Worm (Caenorhabditis elegans) whole organism, L2 larva: ENCODE data around the gene sdz-26.
"Not testable (repeated sequence)": the region's sequence is repeated elsewhere in the genome, so short reads cannot be mapped to it uniquely, and the experiment has no call there.

Source experiments
- C34F6.9 ChIP-seq: fragments of 150-350 bp; optimal IDR thresholded peaks from 2 replicates; lab custom pipeline; 2014; ENCODE audit warnings: missing biosample characterization, missing genetic modification characterization
- F13H6.1 ChIP-seq: sonication (generic microtip); optimal IDR thresholded peaks from 2 replicates; lab custom pipeline; 2016; ENCODE audit warnings: missing genetic modification characterization, missing compliant biosample characterization
- R02D3.7 ChIP-seq: fragments of 150-350 bp; optimal IDR thresholded peaks from 2 replicates; lab custom pipeline; 2014; ENCODE audit warnings: missing biosample characterization, missing genetic modification characterization
- Y55F3AM.14 ChIP-seq: fragments of 200-800 bp; sonication (Bioruptor generic); optimal IDR thresholded peaks from 2 replicates; lab custom pipeline; 2018; ENCODE audit warnings: mild to moderate bottlenecking, missing genetic modification characterization, missing compliant biosample characterization
- ZK546.5 ChIP-seq: sonication (generic microtip); optimal IDR thresholded peaks from 2 replicates; lab custom pipeline; 2017; ENCODE audit warnings: missing biosample characterization, missing genetic modification characterization
- ama-1 ChIP-seq: fragments of 150-350 bp; optimal IDR thresholded peaks from 2 replicates; lab custom pipeline; 2018; ENCODE audit warnings: inconsistent platforms
- blmp-1 ChIP-seq: sonication (generic microtip); optimal IDR thresholded peaks from 2 replicates; lab custom pipeline; 2017; ENCODE audit warnings: missing genetic modification characterization, mild to moderate bottlenecking, missing compliant biosample characterization, antibody characterized with exemption, moderate library complexity; ENCODE audit not compliant: insufficient read depth
- ceh-16 ChIP-seq: fragments of 150-350 bp; optimal IDR thresholded peaks from 2 replicates; lab custom pipeline; 2014; ENCODE audit warnings: missing biosample characterization, missing genetic modification characterization
- ceh-82 ChIP-seq: fragments of 150-350 bp; optimal IDR thresholded peaks from 2 replicates; lab custom pipeline; 2014; ENCODE audit warnings: missing biosample characterization, missing genetic modification characterization
- crh-2 ChIP-seq: sonication (generic microtip); optimal IDR thresholded peaks from 2 replicates; lab custom pipeline; 2017; ENCODE audit warnings: missing biosample characterization, missing genetic modification characterization
- dmd-4 ChIP-seq: sonication (generic microtip); optimal IDR thresholded peaks from 2 replicates; lab custom pipeline; 2017; ENCODE audit warnings: missing biosample characterization, missing genetic modification characterization
- egl-27 ChIP-seq: sonication (generic microtip); optimal IDR thresholded peaks from 3 replicates; lab custom pipeline; 2017; ENCODE audit warnings: missing biosample characterization, missing genetic modification reagents, missing genetic modification characterization
- fos-1 ChIP-seq: fragments of 150-350 bp; optimal IDR thresholded peaks from 2 replicates; lab custom pipeline; 2014; ENCODE audit warnings: missing biosample characterization, missing genetic modification characterization
- gmeb-1 ChIP-seq: fragments of 150-350 bp; optimal IDR thresholded peaks from 2 replicates; lab custom pipeline; 2014; ENCODE audit warnings: missing biosample characterization, missing genetic modification characterization
- lin-11 ChIP-seq: fragments of 150-350 bp; sonication (generic microtip); optimal IDR thresholded peaks from 2 replicates; lab custom pipeline; 2014; ENCODE audit warnings: missing biosample characterization, missing genetic modification characterization, inconsistent platforms, mixed read lengths
- lin-13 ChIP-seq: fragments of 150-350 bp; optimal IDR thresholded peaks from 2 replicates; lab custom pipeline; 2014; ENCODE audit warnings: missing biosample characterization, missing genetic modification reagents, missing genetic modification characterization
- lin-39 ChIP-seq: fragments of 150-350 bp; optimal IDR thresholded peaks from 2 replicates; lab custom pipeline; 2014; ENCODE audit warnings: missing biosample characterization, missing genetic modification reagents, missing genetic modification characterization
- lsy-2 ChIP-seq, 2 experiments: fragments of 150-350 bp in 1 of 2; sonication (generic microtip) in 1 of 2; optimal IDR thresholded peaks; 2 replicates each; lab custom pipeline; 2014 to 2017; ENCODE audit warnings: missing biosample characterization in 2 of 2, missing genetic modification characterization in 2 of 2
- mab-5 ChIP-seq: fragments of 150-350 bp; optimal IDR thresholded peaks from 2 replicates; lab custom pipeline; 2014; ENCODE audit warnings: missing biosample characterization, missing genetic modification characterization
- mbf-1 ChIP-seq: sonication (generic microtip); optimal IDR thresholded peaks from 2 replicates; lab custom pipeline; 2017; ENCODE audit warnings: missing biosample characterization, missing genetic modification characterization
- mdl-1 ChIP-seq, 2 experiments: fragments of 150-350 bp in 1 of 2; sonication (generic microtip) in 1 of 2; optimal IDR thresholded peaks; 2 replicates each; lab custom pipeline; 2017; ENCODE audit warnings: missing biosample characterization in 2 of 2, missing genetic modification characterization in 2 of 2
- nhr-10 ChIP-seq: sonication (generic microtip); optimal IDR thresholded peaks from 2 replicates; lab custom pipeline; 2017; ENCODE audit warnings: missing biosample characterization, missing genetic modification characterization
- nhr-12 ChIP-seq: fragments of 150-350 bp; optimal IDR thresholded peaks from 2 replicates; lab custom pipeline; 2014; ENCODE audit warnings: missing biosample characterization, missing genetic modification characterization
- nhr-129 ChIP-seq: fragments of 150-350 bp; optimal IDR thresholded peaks from 2 replicates; lab custom pipeline; 2014; ENCODE audit warnings: missing biosample characterization, missing genetic modification characterization
- nhr-21 ChIP-seq: fragments of 150-350 bp; optimal IDR thresholded peaks from 2 replicates; lab custom pipeline; 2014; ENCODE audit warnings: missing biosample characterization, missing genetic modification characterization
- nhr-23 ChIP-seq: fragments of 150-350 bp; optimal IDR thresholded peaks from 2 replicates; lab custom pipeline; 2014; ENCODE audit warnings: missing biosample characterization, missing genetic modification reagents, missing genetic modification characterization
- nhr-237 ChIP-seq: fragments of 150-350 bp; optimal IDR thresholded peaks from 2 replicates; lab custom pipeline; 2014; ENCODE audit warnings: missing biosample characterization, missing genetic modification characterization
- nhr-25 ChIP-seq: fragments of 150-350 bp; sonication (generic microtip); optimal IDR thresholded peaks from 3 replicates; lab custom pipeline; 2014; ENCODE audit warnings: missing biosample characterization, missing genetic modification characterization
- nhr-6 ChIP-seq: fragments of 150-350 bp; optimal IDR thresholded peaks from 2 replicates; lab custom pipeline; 2014; ENCODE audit warnings: missing biosample characterization, missing genetic modification characterization
- nhr-77 ChIP-seq: fragments of 150-350 bp; optimal IDR thresholded peaks from 2 replicates; lab custom pipeline; 2014; ENCODE audit warnings: missing biosample characterization, missing genetic modification characterization
- sem-4 ChIP-seq: fragments of 150-350 bp; optimal IDR thresholded peaks from 2 replicates; lab custom pipeline; 2014; ENCODE audit warnings: missing biosample characterization, missing genetic modification reagents, missing genetic modification characterization
- skn-1 ChIP-seq: sonication (generic microtip); optimal IDR thresholded peaks from 2 replicates; lab custom pipeline; 2017; ENCODE audit warnings: missing biosample characterization, missing genetic modification characterization
- sma-3 ChIP-seq: sonication (generic microtip); optimal IDR thresholded peaks from 2 replicates; lab custom pipeline; 2016; ENCODE audit warnings: missing genetic modification reagents, missing genetic modification characterization, missing compliant biosample characterization
- sma-9 ChIP-seq, 2 experiments: fragments of 150-350 bp in 1 of 2; sonication (generic microtip) in 1 of 2; optimal IDR thresholded peaks; 2 replicates each; lab custom pipeline; 2014 to 2016; ENCODE audit warnings: missing genetic modification characterization in 2 of 2, mild to moderate bottlenecking in 1 of 2, missing biosample characterization in 1 of 2, missing compliant biosample characterization in 1 of 2, missing genetic modification reagents in 1 of 2, moderate library complexity in 1 of 2
- snpc-4 ChIP-seq: fragments of 150-350 bp; optimal IDR thresholded peaks from 2 replicates; lab custom pipeline; 2014; ENCODE audit warnings: missing biosample characterization, missing genetic modification characterization
- unc-39 ChIP-seq: fragments of 150-350 bp; optimal IDR thresholded peaks from 2 replicates; lab custom pipeline; 2014; ENCODE audit warnings: missing biosample characterization, missing genetic modification characterization
- unc-55 ChIP-seq: fragments of 150-350 bp; sonication (generic microtip); optimal IDR thresholded peaks from 3 replicates; lab custom pipeline; 2014; ENCODE audit warnings: missing biosample characterization, missing genetic modification reagents, missing genetic modification characterization
- unc-62 ChIP-seq: fragments of 150-350 bp; optimal IDR thresholded peaks from 2 replicates; lab custom pipeline; 2014; ENCODE audit warnings: missing biosample characterization, missing genetic modification reagents, missing genetic modification characterization
- zag-1 ChIP-seq: fragments of 150-350 bp; optimal IDR thresholded peaks from 2 replicates; lab custom pipeline; 2014; ENCODE audit warnings: missing biosample characterization, missing genetic modification characterization
- ztf-1 ChIP-seq: fragments of 200-800 bp; sonication (Bioruptor generic); conservative IDR thresholded peaks from 2 replicates; pipeline ENCODE4 v1.3.6; 2022; ENCODE audit warnings: missing genetic modification characterization, missing compliant biosample characterization
- ztf-11 ChIP-seq: sonication (generic microtip); optimal IDR thresholded peaks from 2 replicates; lab custom pipeline; 2017; ENCODE audit warnings: missing biosample characterization, missing genetic modification characterization
- ztf-4 ChIP-seq: fragments of 150-350 bp; optimal IDR thresholded peaks from 2 replicates; lab custom pipeline; 2014; ENCODE audit warnings: missing biosample characterization, missing genetic modification characterization

sdz-26 gene

ce11 chrII:14381450-14381849 is at the start of gene sdz-26:
Gene sdz-26 (plus strand): TSS chrII:14381750.
- TF ChIP-seq lsy-2 (tag; optimal IDR thresholded peaks at IDR 0.05; lab: Kevin White, UChicago) = no peak
- no peak for TF ChIP-seq ceh-16 (tag; lab: Kevin White, UChicago)
- no peak for TF ChIP-seq lin-39 (tag; lab: Kevin White, UChicago)
- no peak for TF ChIP-seq nhr-25 (tag; lab: Kevin White, UChicago)
- TF ChIP-seq ztf-1 = no peak
- TF ChIP-seq sma-9 (GFP tag; optimal IDR thresholded peaks at IDR 0.05; lab: Kevin White, UChicago) = no peak
- TF ChIP-seq sma-9 (tag; optimal IDR thresholded peaks at IDR 0.05; lab: Kevin White, UChicago) = no peak
- TF ChIP-seq nhr-10 (tag; lab: Kevin White, UChicago) = no peak

- TF ChIP-seq snpc-4 (tag; lab: Kevin White, UChicago); lin-13; gmeb-1 (tag; lab: Kevin White, UChicago): not testable (repeated sequence)
Measured at ce11 chrII:14344166-14344565, 37.4 kb upstream of the sdz-26 start, which contains the start of gene ddl-3. Gene ddl-3 (minus strand): TSS chrII:14344454.

- not testable (repeated sequence) for TF ChIP-seq dmd-4; nhr-129 (tag; lab: Kevin White, UChicago); nhr-21
Measured at ce11 chrII:14346243-14346642, 35.3 kb upstream of the sdz-26 start, which contains the start of gene Y54G11A.9. Gene Y54G11A.9 (minus strand): TSS chrII:14346438.

ce11 chrII:14349356-14349923 is 32.1 kb upstream of the sdz-26 start, which contains the start of the genes Y54G11A.17, lin-7 and elof-1:
Gene Y54G11A.17 (minus strand): TSS chrII:14349406.
Gene lin-7 (minus strand): TSS chrII:14349406.
Gene elof-1 (plus strand): TSS chrII:14349738.
- peak; percentile 91 for TF ChIP-seq crh-2 (tag; lab: Kevin White, UChicago)
- TF ChIP-seq nhr-21 = peak; percentile 78
- TF ChIP-seq ztf-4 (tag; lab: Kevin White, UChicago) = peak; percentile 70
- peak; percentile 76 for TF ChIP-seq fos-1 (tag; lab: Kevin White, UChicago)
- peak; percentile 83 for TF ChIP-seq sma-3 (GFP tag; lab: Kevin White, UChicago)
- TF ChIP-seq unc-62 (GFP tag; lab: Kevin White, UChicago) = no peak
- TF ChIP-seq mdl-1 (tag; optimal IDR thresholded peaks at IDR 0.05; lab: Kevin White, UChicago) = peak in 1 of 2 experiments; percentile 30
- TF ChIP-seq lin-39 (tag; lab: Kevin White, UChicago) = no peak
- no peak for TF ChIP-seq mbf-1 (tag; lab: Kevin White, UChicago)
- peak; percentile 36 for TF ChIP-seq mab-5
- TF ChIP-seq R02D3.7 (tag; lab: Kevin White, UChicago) = no peak
- TF ChIP-seq nhr-25 (tag; lab: Kevin White, UChicago) = peak; percentile 70
- TF ChIP-seq nhr-129 (tag; lab: Kevin White, UChicago) = peak; percentile 94
- TF ChIP-seq nhr-237 (tag; lab: Kevin White, UChicago) = no peak
- TF ChIP-seq lin-11 (tag; lab: Kevin White, UChicago) = peak; percentile 95
- no peak for TF ChIP-seq ztf-11 (tag; lab: Kevin White, UChicago)
- TF ChIP-seq ZK546.5 (tag; lab: Kevin White, UChicago) = peak; percentile 94
- peak; percentile 14 for TF ChIP-seq blmp-1 (tag; lab: Kevin White, UChicago)
- peak; percentile 98 for TF ChIP-seq unc-55 (GFP tag; lab: Kevin White, UChicago)
- peak; percentile 12 for TF ChIP-seq ceh-82
- TF ChIP-seq gmeb-1 (tag; lab: Kevin White, UChicago) = peak; percentile 80
- TF ChIP-seq nhr-23 (tag; lab: Kevin White, UChicago) = no peak
- peak; percentile 64 for TF ChIP-seq sma-9 (GFP tag; optimal IDR thresholded peaks at IDR 0.05; lab: Kevin White, UChicago)
- no peak for TF ChIP-seq sma-9 (tag; optimal IDR thresholded peaks at IDR 0.05; lab: Kevin White, UChicago)
- no peak for TF ChIP-seq nhr-10 (tag; lab: Kevin White, UChicago)
- TF ChIP-seq snpc-4 (tag; lab: Kevin White, UChicago) = peak; percentile 86
- peak; percentile 49 for TF ChIP-seq nhr-77 (tag; lab: Kevin White, UChicago)
- TF ChIP-seq Y55F3AM.14 (GFP tag; lab: Kevin White, UChicago) = peak; percentile 2
- TF ChIP-seq nhr-12 = no peak
- peak; percentile 66 for TF ChIP-seq F13H6.1
- TF ChIP-seq lin-13 = peak; percentile 87
- TF ChIP-seq ztf-1 = no peak
- TF ChIP-seq C34F6.9 (tag; lab: Kevin White, UChicago) = peak; percentile 96
- no peak for TF ChIP-seq unc-39 (tag; lab: Kevin White, UChicago)
- peak; percentile 3 for TF ChIP-seq skn-1 (tag; lab: Kevin White, UChicago)
- TF ChIP-seq zag-1 = peak; percentile 48
- TF ChIP-seq egl-27 (tag; lab: Kevin White, UChicago) = peak; percentile 68
- peak; percentile 61 for TF ChIP-seq nhr-6
- TF ChIP-seq sem-4 (tag; lab: Kevin White, UChicago) = peak; percentile 54
- TF ChIP-seq lsy-2 (tag; optimal IDR thresholded peaks at IDR 0.05; lab: Kevin White, UChicago) = peak; percentile 99 to 100
- TF ChIP-seq ama-1 (lab: Kevin White, UChicago) = peak; percentile 89
